In genomic region chr2L:10457191-10457899, dm6 we compare ENCODE assay signal across 1 fruit fly cellular context.
TF ChIP-seq lines count a peak whose summit lies in the region.

Gene LManI (minus strand): TSS chr2L:10457241.
Gene LManII (plus strand): TSS chr2L:10457658.

TF ChIP-seq in whole organism, embryonic, 481 proteins besides CTCF, POLR2A, EP300 and RAD21 (continued from another document):
- no peak for TF ChIP-seq CG17328 (GFP tag; IDR thresholded peaks at IDR 0.05; lab: Robert Waterston, UW)
- TF ChIP-seq CG3995 (GFP tag; optimal IDR thresholded peaks at IDR 0.05; lab: Kevin White, UChicago) = no peak
- no peak for TF ChIP-seq CG1529 (GFP tag; optimal IDR thresholded peaks at IDR 0.05; lab: Kevin White, UChicago)
- no peak for TF ChIP-seq ftz-f1 (GFP tag; optimal IDR thresholded peaks at IDR 0.05; lab: Kevin White, UChicago)
- no peak for TF ChIP-seq eyg (GFP tag; optimal IDR thresholded peaks at IDR 0.05; lab: Kevin White, UChicago)
- no peak for TF ChIP-seq HLHmδ (GFP tag; optimal IDR thresholded peaks at IDR 0.05; lab: Kevin White, UChicago)
- TF ChIP-seq C15 (GFP tag; IDR thresholded peaks at IDR 0.05; lab: Robert Waterston, UW) = no peak
- peak; percentile 80 for TF ChIP-seq CG17829 (tag; optimal IDR thresholded peaks at IDR 0.05; lab: Kevin White, UChicago)
- no peak for TF ChIP-seq Ravus (GFP tag; IDR thresholded peaks at IDR 0.05; lab: Robert Waterston, UW)
- TF ChIP-seq Adf1 (GFP tag; IDR thresholded peaks at IDR 0.05; lab: Robert Waterston, UW) = no peak
- TF ChIP-seq MTF-1 (GFP tag; optimal IDR thresholded peaks at IDR 0.05; lab: Kevin White, UChicago; ENCODE audit: borderline replicate concordance) = no peak
- TF ChIP-seq sob (GFP tag; IDR thresholded peaks at IDR 0.05; lab: Robert Waterston, UW) = no peak
- no peak for TF ChIP-seq Doc2 (GFP tag; IDR thresholded peaks at IDR 0.05; lab: Robert Waterston, UW)
- TF ChIP-seq lov (optimal IDR thresholded peaks at IDR 0.05; lab: Kevin White, UChicago) = no peak
- no peak for TF ChIP-seq lov (GFP tag; IDR thresholded peaks at IDR 0.05; lab: Robert Waterston, UW)
- no peak for TF ChIP-seq TFAM (GFP tag; optimal IDR thresholded peaks at IDR 0.05; lab: Kevin White, UChicago)
- TF ChIP-seq Stat92E (GFP tag; optimal IDR thresholded peaks at IDR 0.05; lab: Kevin White, UChicago) = peak in 1 of 3 experiments; percentile 19
- no peak for TF ChIP-seq esg (GFP tag; conservative IDR thresholded peaks at IDR 0.05; lab: Robert Waterston, UW)
- no peak for TF ChIP-seq Abd-B (GFP tag; optimal IDR thresholded peaks at IDR 0.05; lab: Kevin White, UChicago)
- TF ChIP-seq Meics (GFP tag; optimal IDR thresholded peaks at IDR 0.05; lab: Kevin White, UChicago) = no peak
- TF ChIP-seq CG9817 (tag; optimal IDR thresholded peaks at IDR 0.05; lab: Kevin White, UChicago) = no peak
- no peak for TF ChIP-seq Hmx (GFP tag; optimal IDR thresholded peaks at IDR 0.05; lab: Kevin White, UChicago)
- no peak for TF ChIP-seq CG8924 (tag; optimal IDR thresholded peaks at IDR 0.05; lab: Kevin White, UChicago)
- TF ChIP-seq al (GFP tag; IDR thresholded peaks at IDR 0.05; lab: Robert Waterston, UW) = no peak
- TF ChIP-seq CG6254 (GFP tag; optimal IDR thresholded peaks at IDR 0.05; lab: Kevin White, UChicago) = no peak
- peak; percentile 68 for TF ChIP-seq exex (tag; optimal IDR thresholded peaks at IDR 0.05; lab: Kevin White, UChicago)
- peak; percentile 16 for TF ChIP-seq cad (GFP tag; optimal IDR thresholded peaks at IDR 0.05; lab: Kevin White, UChicago)
- peak; percentile 74 for TF ChIP-seq Jarid2 (GFP tag; optimal IDR thresholded peaks at IDR 0.05; lab: Kevin White, UChicago)
- no peak for TF ChIP-seq HmgZ (tag; optimal IDR thresholded peaks at IDR 0.05; lab: Kevin White, UChicago)
- no peak for TF ChIP-seq CG10565 (GFP tag; optimal IDR thresholded peaks at IDR 0.05; lab: Kevin White, UChicago)
- no peak for TF ChIP-seq CG14014 (GFP tag; IDR thresholded peaks at IDR 0.05; lab: Robert Waterston, UW)
- TF ChIP-seq wor (GFP tag; IDR thresholded peaks at IDR 0.05; lab: Robert Waterston, UW) = no peak
- 0 out of 3 replicates have a peak, but pooled peaks have one; percentile 54 for TF ChIP-seq z (GFP tag; IDR thresholded peaks at IDR 0.05; lab: Robert Waterston, UW)
- no peak for TF ChIP-seq gfzf (GFP tag; optimal IDR thresholded peaks at IDR 0.05; lab: Kevin White, UChicago)
- no peak for TF ChIP-seq Hr3 (GFP tag; optimal IDR thresholded peaks at IDR 0.05; lab: Kevin White, UChicago)
- no peak for TF ChIP-seq Dp (GFP tag; optimal IDR thresholded peaks at IDR 0.05; lab: Kevin White, UChicago)
- TF ChIP-seq da (GFP tag; optimal IDR thresholded peaks at IDR 0.05; lab: Kevin White, UChicago) = no peak
- TF ChIP-seq CG34376 (GFP tag; optimal IDR thresholded peaks at IDR 0.05; lab: Kevin White, UChicago) = peak; percentile 9
- TF ChIP-seq Dbx (GFP tag; IDR thresholded peaks at IDR 0.05; lab: Robert Waterston, UW) = no peak
- no peak for TF ChIP-seq Fer3 (tag; optimal IDR thresholded peaks at IDR 0.05; lab: Kevin White, UChicago)
- TF ChIP-seq CG17568 (GFP tag; optimal IDR thresholded peaks at IDR 0.05; lab: Kevin White, UChicago) = no peak
- TF ChIP-seq CG10543 (GFP tag; optimal IDR thresholded peaks at IDR 0.05; lab: Kevin White, UChicago) = no peak
- TF ChIP-seq unpg (GFP tag; optimal IDR thresholded peaks at IDR 0.05; lab: Kevin White, UChicago) = no peak
- TF ChIP-seq br (optimal IDR thresholded peaks at IDR 0.05; lab: Kevin White, UChicago) = no peak
